Worm (Caenorhabditis elegans): ENCODE results near the gene F20B6.10.

F20B6.10 gene

DNA sequence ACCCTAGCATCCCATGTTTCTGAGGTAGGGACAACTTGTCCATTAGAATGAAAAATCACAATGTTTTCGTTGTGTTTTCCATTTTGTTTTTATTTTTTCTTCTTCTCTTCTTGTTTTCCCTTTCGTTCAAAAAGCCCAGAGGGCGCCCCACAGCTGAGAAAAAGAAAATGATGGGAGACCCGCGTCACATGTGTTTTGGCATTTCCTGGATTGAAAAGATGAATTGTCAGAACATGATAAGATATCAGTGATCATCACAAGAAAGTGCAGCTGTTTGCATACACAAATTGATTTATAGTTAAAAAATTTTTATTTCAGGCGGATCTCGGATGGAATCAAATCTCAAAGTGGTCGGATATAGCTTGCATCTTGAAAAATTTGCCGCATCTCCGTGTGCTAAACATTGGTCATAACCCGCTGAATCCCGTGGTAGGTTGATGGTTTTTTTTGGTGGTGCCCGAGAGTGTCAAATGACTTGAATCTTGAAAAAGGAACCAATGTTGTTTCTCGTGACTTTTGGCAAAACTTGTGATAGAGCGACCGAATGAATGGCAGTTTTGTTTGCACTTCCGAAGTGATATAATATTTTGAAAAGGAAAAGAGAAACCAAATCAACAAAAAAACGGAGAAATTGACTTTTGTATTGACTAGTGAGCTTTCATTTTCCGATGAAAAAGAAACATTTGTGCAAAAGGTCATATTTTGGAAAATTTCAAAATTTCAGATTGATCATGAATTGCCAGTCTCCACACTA is 49.4 kb upstream of the F20B6.10 start (continued):
- TF ChIP-seq cebp-1 (GFP tag; IDR thresholded peaks at IDR 0.05) (no peak), cebp-1 (tag; optimal IDR thresholded peaks at IDR 0.05) (peak; percentile 47)

DNA sequence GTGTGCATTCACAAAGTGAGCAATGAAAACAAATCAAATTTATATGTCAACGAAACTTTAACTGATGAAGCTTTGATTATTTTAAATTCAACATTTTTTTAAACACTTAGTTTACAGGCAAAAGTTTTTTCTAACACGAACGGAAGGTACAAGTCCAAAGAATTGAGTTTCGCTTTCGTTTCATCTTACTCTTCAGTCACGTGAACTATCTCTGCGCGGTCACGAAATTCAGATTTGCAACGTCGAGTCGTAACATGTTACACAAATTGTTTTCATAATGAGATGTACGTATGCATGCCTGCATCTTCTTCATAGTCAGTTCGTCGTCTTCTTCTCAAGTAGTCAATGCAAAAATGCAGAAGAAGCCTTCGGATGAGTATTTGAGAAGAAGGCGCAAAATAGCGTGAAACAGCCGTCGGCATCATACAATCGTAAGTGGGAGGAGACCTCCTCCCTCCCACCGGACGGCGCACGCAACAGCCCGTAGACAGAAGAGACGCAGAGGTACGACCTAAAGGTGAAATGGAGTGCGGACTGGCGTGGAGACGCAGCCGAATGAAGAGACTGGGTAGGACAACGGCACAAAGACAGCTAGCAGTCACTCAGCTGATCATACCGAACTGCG is 48.4 kb upstream of the F20B6.10 start, which contains the start of gene coel-1:
TSS of gene coel-1 (plus strand) at position 381 of the 625 bp plus-strand sequence.
- TF ChIP-seq ztf-28 (GFP tag; IDR thresholded peaks at IDR 0.05): no peak
- no peak for TF ChIP-seq ccch-3 (GFP tag; optimal IDR thresholded peaks at IDR 0.05)
- TF ChIP-seq let-526 (GFP tag; IDR thresholded peaks at IDR 0.05): no peak
- TF ChIP-seq nhr-80 (tag; optimal IDR thresholded peaks at IDR 0.05): peak; percentile 52
- TF ChIP-seq ztf-25 (GFP tag; IDR thresholded peaks at IDR 0.05): no peak
- no peak for TF ChIP-seq hmg-20 (GFP tag; IDR thresholded peaks at IDR 0.05)
- TF ChIP-seq F22D6.2 (tag; optimal IDR thresholded peaks at IDR 0.05): peak; percentile 3
- no peak for TF ChIP-seq hsf-1 (GFP tag; IDR thresholded peaks at IDR 0.05)
- no peak for TF ChIP-seq F10E7.11 (tag; optimal IDR thresholded peaks at IDR 0.05)
- no peak for TF ChIP-seq madf-10 (tag; optimal IDR thresholded peaks at IDR 0.05)
- peak; percentile 89 for TF ChIP-seq zfh-2 (GFP tag; conservative IDR thresholded peaks at IDR 0.05)
- TF ChIP-seq snpc-1.3 (tag; optimal IDR thresholded peaks at IDR 0.05; ENCODE audit: insufficient read depth): no peak
- TF ChIP-seq T26A5.8 (tag; optimal IDR thresholded peaks at IDR 0.05): no peak
- TF ChIP-seq B0336.3 (GFP tag; IDR thresholded peaks at IDR 0.05): no peak
- no peak for TF ChIP-seq Y53F4B.3 (GFP tag; IDR thresholded peaks at IDR 0.05)
- no peak for TF ChIP-seq lsy-27 (tag; optimal IDR thresholded peaks at IDR 0.05; ENCODE audit: borderline replicate concordance, insufficient read depth)
- peak; percentile 35 for TF ChIP-seq lin-40 (tag; optimal IDR thresholded peaks at IDR 0.05)
- no peak for TF ChIP-seq snpc-4 (GFP tag; optimal IDR thresholded peaks at IDR 0.05)
- TF ChIP-seq snpc-4 (tag; optimal IDR thresholded peaks at IDR 0.05): no peak
- TF ChIP-seq hmg-1.2 (GFP tag; IDR thresholded peaks at IDR 0.05): peak; percentile 64; the same call in 1 of the 2 replicates
- no peak for TF ChIP-seq pbrm-1 (GFP tag; IDR thresholded peaks at IDR 0.05)
- no peak for TF ChIP-seq chd-7 (tag; optimal IDR thresholded peaks at IDR 0.05)
- TF ChIP-seq lsl-1 (GFP tag; optimal IDR thresholded peaks at IDR 0.05): no peak
- TF ChIP-seq cebp-1 (GFP tag; IDR thresholded peaks at IDR 0.05): no peak
- TF ChIP-seq cebp-1 (tag; optimal IDR thresholded peaks at IDR 0.05): peak; percentile 60
- TF ChIP-seq C17E4.6 (GFP tag; IDR thresholded peaks at IDR 0.05): no peak
- TF ChIP-seq lin-35 (GFP tag; optimal IDR thresholded peaks at IDR 0.05): no peak
- TF ChIP-seq atf-7 (tag; optimal IDR thresholded peaks at IDR 0.05): no peak
- no peak for TF ChIP-seq unc-130 (GFP tag; optimal IDR thresholded peaks at IDR 0.05)
- TF ChIP-seq bed-2 (GFP tag; IDR thresholded peaks at IDR 0.05): 0 out of 2 replicates have a peak, but pooled peaks have one; percentile 26
- TF ChIP-seq B0261.1 (tag; optimal IDR thresholded peaks at IDR 0.05): no peak
- TF ChIP-seq K11D2.4 (GFP tag; IDR thresholded peaks at IDR 0.05): peak; percentile 50; the same call in 1 of the 2 replicates
- TF ChIP-seq egrh-3 (GFP tag; IDR thresholded peaks at IDR 0.05): peak; percentile 77
- TF ChIP-seq xnd-1 (tag; optimal IDR thresholded peaks at IDR 0.05): no peak
- TF ChIP-seq madf-8 (GFP tag; conservative IDR thresholded peaks at IDR 0.05): no peak
- peak; percentile 16 for TF ChIP-seq attf-5 (GFP tag; optimal IDR thresholded peaks at IDR 0.05)
- no peak for TF ChIP-seq somi-1 (GFP tag; optimal IDR thresholded peaks at IDR 0.05)
- TF ChIP-seq him-1 (tag; optimal IDR thresholded peaks at IDR 0.05): no peak
- TF ChIP-seq dpl-1 (GFP tag; optimal IDR thresholded peaks at IDR 0.05): no peak
- TF ChIP-seq snpc-3.4 (tag; optimal IDR thresholded peaks at IDR 0.05): no peak
- TF ChIP-seq madf-6 (GFP tag; IDR thresholded peaks at IDR 0.05): no peak
- no peak for TF ChIP-seq mel-28 (tag; optimal IDR thresholded peaks at IDR 0.05; ENCODE audit: borderline replicate concordance)
- peak; percentile 52 for TF ChIP-seq ceh-27 (GFP tag; optimal IDR thresholded peaks at IDR 0.05)
- TF ChIP-seq nhr-90 (tag; optimal IDR thresholded peaks at IDR 0.05): peak; percentile 3
- TF ChIP-seq attf-6 (GFP tag; IDR thresholded peaks at IDR 0.05): no peak
